Worm (Caenorhabditis elegans) whole organism, young adult: ENCODE results near the gene F41H10.4.
A peak's percentile ranks its signal among the peaks of the same experiment; 100 is the strongest.
"Not testable (repeated sequence)": the region's sequence is repeated elsewhere in the genome, so short reads cannot be mapped to it uniquely, and the experiment has no call there.

Source experiments
- B0261.1 ChIP-seq: sonication (generic microtip); optimal IDR thresholded peaks from 2 replicates; lab custom pipeline; 2016; ENCODE audit warnings: mild to moderate bottlenecking, missing genetic modification characterization, moderate library complexity, missing compliant biosample characterization
- C06A6.2 ChIP-seq: fragments of 200-800 bp; sonication (Bioruptor generic); conservative IDR thresholded peaks from 2 replicates; pipeline ENCODE4 v1.3.6; 2022; ENCODE audit warnings: missing genetic modification characterization, missing compliant biosample characterization
- D2030.7 ChIP-seq: fragments of 200-800 bp; sonication (Bioruptor generic); IDR thresholded peaks from 2 replicates; pipeline ENCODE4 v1.3.6; 2022; ENCODE audit warnings: missing genetic modification reagents, missing genetic modification characterization, missing compliant biosample characterization
- F10E7.11 ChIP-seq: sonication (generic microtip); optimal IDR thresholded peaks from 2 replicates; lab custom pipeline; 2017; ENCODE audit warnings: mild to moderate bottlenecking, missing genetic modification characterization, moderate library complexity, missing compliant biosample characterization
- F23B12.7 ChIP-seq: sonication (generic microtip); optimal IDR thresholded peaks from 2 replicates; lab custom pipeline; 2017; ENCODE audit warnings: missing genetic modification characterization, mild to moderate bottlenecking, missing compliant biosample characterization, antibody characterized with exemption, moderate library complexity; ENCODE audit not compliant: insufficient read depth
- F33H1.4 ChIP-seq: fragments of 200-800 bp; sonication (Bioruptor generic); IDR thresholded peaks from 2 replicates; pipeline ENCODE4 v1.3.6; 2022; ENCODE audit warnings: missing genetic modification reagents, missing genetic modification characterization, missing compliant biosample characterization
- F49E8.2 ChIP-seq: sonication (generic microtip); optimal IDR thresholded peaks from 3 replicates; lab custom pipeline; 2017; ENCODE audit warnings: missing genetic modification characterization, mild to moderate bottlenecking, missing compliant biosample characterization, antibody characterized with exemption, moderate library complexity; ENCODE audit not compliant: insufficient read depth
- F52B5.7 ChIP-seq: sonication (generic microtip); optimal IDR thresholded peaks from 2 replicates; lab custom pipeline; 2016; ENCODE audit warnings: mild to moderate bottlenecking, missing genetic modification characterization, missing compliant biosample characterization
- K11D2.4 ChIP-seq: fragments of 200-800 bp; sonication (Bioruptor generic); IDR thresholded peaks from 2 replicates; pipeline ENCODE4 v1.3.6; 2022; ENCODE audit warnings: missing genetic modification reagents, missing genetic modification characterization, missing compliant biosample characterization
- T26A5.8 ChIP-seq: sonication (generic microtip); optimal IDR thresholded peaks from 2 replicates; lab custom pipeline; 2016; ENCODE audit warnings: missing genetic modification characterization, missing compliant biosample characterization
- Y67H2A.10 ChIP-seq: fragments of 200-800 bp; sonication (Bioruptor generic); conservative IDR thresholded peaks from 2 replicates; pipeline ENCODE4 v1.3.6; 2022; ENCODE audit warnings: missing genetic modification reagents, missing genetic modification characterization, missing compliant biosample characterization
- atf-7 ChIP-seq: sonication (generic microtip); optimal IDR thresholded peaks from 2 replicates; lab custom pipeline; 2017; ENCODE audit warnings: mild to moderate bottlenecking, missing genetic modification characterization, missing compliant biosample characterization
- athp-1 ChIP-seq: sonication (generic microtip); optimal IDR thresholded peaks from 2 replicates; lab custom pipeline; 2017; ENCODE audit warnings: mild to moderate bottlenecking, missing genetic modification characterization, missing compliant biosample characterization
- attf-3 ChIP-seq: fragments of 200-800 bp; sonication (Bioruptor generic); conservative IDR thresholded peaks from 2 replicates; pipeline ENCODE4 v1.3.6; 2022; ENCODE audit warnings: missing genetic modification reagents, missing genetic modification characterization, missing compliant biosample characterization
- attf-5 ChIP-seq: fragments of 200-800 bp; sonication (Bioruptor generic); optimal IDR thresholded peaks from 2 replicates; lab custom pipeline; 2018; ENCODE audit warnings: mild to moderate bottlenecking, missing genetic modification characterization, missing compliant biosample characterization
- cebp-2 ChIP-seq: fragments of 200-800 bp; sonication (Bioruptor generic); IDR thresholded peaks from 2 replicates; pipeline ENCODE4 v1.3.6; 2022; ENCODE audit warnings: missing genetic modification characterization, missing compliant biosample characterization
- die-1 ChIP-seq: sonication (generic microtip); optimal IDR thresholded peaks from 2 replicates; lab custom pipeline; 2016; ENCODE audit warnings: missing genotype, mild to moderate bottlenecking, missing genetic modification characterization, missing compliant biosample characterization
- efl-1 ChIP-seq: fragments of 150-350 bp; optimal IDR thresholded peaks from 2 replicates; lab custom pipeline; 2014; ENCODE audit warnings: missing biosample characterization, missing genetic modification reagents, missing genetic modification characterization
- ekl-4 ChIP-seq: fragments of 200-800 bp; sonication (Bioruptor generic); IDR thresholded peaks from 2 replicates; pipeline ENCODE4 v1.3.6; 2022; ENCODE audit warnings: missing genetic modification reagents, missing genetic modification characterization, missing compliant biosample characterization
- gei-17 ChIP-seq: fragments of 200-800 bp; sonication (Bioruptor generic); optimal IDR thresholded peaks from 2 replicates; lab custom pipeline; 2018; ENCODE audit warnings: mild to moderate bottlenecking, missing genetic modification characterization, missing compliant biosample characterization
- hmg-1.2 ChIP-seq: fragments of 200-800 bp; sonication (Bioruptor generic); IDR thresholded peaks from 2 replicates; pipeline ENCODE4 v1.3.6; 2022; ENCODE audit warnings: missing genetic modification reagents, missing genetic modification characterization, missing compliant biosample characterization
- hmg-20 ChIP-seq: fragments of 200-800 bp; sonication (Bioruptor generic); IDR thresholded peaks from 2 replicates; pipeline ENCODE4 v1.3.6; 2022; ENCODE audit warnings: missing genetic modification reagents, missing genetic modification characterization, missing compliant biosample characterization
- lin-26 ChIP-seq: fragments of 200-800 bp; sonication (Bioruptor generic); IDR thresholded peaks from 2 replicates; pipeline ENCODE4 v1.3.6; 2022; ENCODE audit warnings: missing genetic modification reagents, missing genetic modification characterization, missing compliant biosample characterization
- lin-40 ChIP-seq: sonication (generic microtip); optimal IDR thresholded peaks from 2 replicates; lab custom pipeline; 2016; ENCODE audit warnings: missing genetic modification characterization, mild to moderate bottlenecking, missing compliant biosample characterization, missing genotype, missing genetic modification reagents
- lsy-27 ChIP-seq: sonication (generic microtip); optimal IDR thresholded peaks from 2 replicates; lab custom pipeline; 2017; ENCODE audit warnings: missing genetic modification characterization, mild to moderate bottlenecking, missing compliant biosample characterization, antibody characterized with exemption, missing genotype, borderline replicate concordance; ENCODE audit not compliant: insufficient read depth
- madf-10 ChIP-seq: sonication (generic microtip); optimal IDR thresholded peaks from 2 replicates; lab custom pipeline; 2016; ENCODE audit warnings: mild to moderate bottlenecking, missing genetic modification characterization, missing compliant biosample characterization
- madf-6 ChIP-seq: fragments of 200-800 bp; sonication (Bioruptor generic); IDR thresholded peaks from 2 replicates; pipeline ENCODE4 v1.3.6; 2022; ENCODE audit warnings: missing genetic modification reagents, missing genetic modification characterization, missing compliant biosample characterization
- madf-8 ChIP-seq: fragments of 200-800 bp; sonication (Bioruptor generic); conservative IDR thresholded peaks from 2 replicates; pipeline ENCODE4 v1.3.6; 2022; ENCODE audit warnings: missing genetic modification reagents, missing genetic modification characterization, missing compliant biosample characterization
- mel-28 ChIP-seq: sonication (generic microtip); optimal IDR thresholded peaks from 2 replicates; lab custom pipeline; 2016; ENCODE audit warnings: borderline replicate concordance, mild to moderate bottlenecking, missing genetic modification characterization, missing compliant biosample characterization
- nfya-1 ChIP-seq: sonication (generic microtip); optimal IDR thresholded peaks from 2 replicates; lab custom pipeline; 2017; ENCODE audit warnings: antibody characterized with exemption, missing compliant biosample characterization, missing genetic modification characterization, borderline replicate concordance; ENCODE audit not compliant: insufficient read depth
- nfya-2 ChIP-seq: fragments of 200-800 bp; sonication (Bioruptor generic); IDR thresholded peaks from 2 replicates; pipeline ENCODE4 v1.3.6; 2022; ENCODE audit warnings: missing genetic modification reagents, missing genetic modification characterization, missing compliant biosample characterization
- nhr-80 ChIP-seq: sonication (generic microtip); optimal IDR thresholded peaks from 2 replicates; lab custom pipeline; 2016; ENCODE audit warnings: missing genetic modification characterization, missing compliant biosample characterization
- rec-8 ChIP-seq, 2 experiments: sonication (generic microtip); optimal IDR thresholded peaks; 2 replicates each; lab custom pipeline; 2016; ENCODE audit warnings: mild to moderate bottlenecking in 2 of 2, missing genetic modification characterization in 2 of 2, missing genetic modification reagents in 2 of 2, missing genotype in 2 of 2, missing biosample characterization in 1 of 2, missing compliant biosample characterization in 1 of 2, moderate library complexity in 1 of 2
- repo-1 ChIP-seq: sonication (generic microtip); optimal IDR thresholded peaks from 2 replicates; lab custom pipeline; 2017; ENCODE audit warnings: mild to moderate bottlenecking, missing genetic modification characterization, missing compliant biosample characterization
- rpc-1 ChIP-seq, 2 experiments: fragments of 150-350 bp in 1 of 2; sonication (generic microtip) in 1 of 2; optimal IDR thresholded peaks; 2 replicates each; lab custom pipeline; 2014 to 2018; ENCODE audit warnings: missing biosample characterization in 1 of 2, missing genetic modification characterization in 1 of 2, missing genetic modification reagents in 1 of 2, missing genotype in 1 of 2
- sea-2 ChIP-seq: fragments of 200-800 bp; sonication (Bioruptor generic); IDR thresholded peaks from 2 replicates; pipeline ENCODE4 v1.3.6; 2022; ENCODE audit warnings: missing genetic modification characterization, missing compliant biosample characterization
- snpc-1.3 ChIP-seq: sonication (generic microtip); optimal IDR thresholded peaks from 2 replicates; lab custom pipeline; 2017; ENCODE audit warnings: missing genetic modification characterization, mild to moderate bottlenecking, missing compliant biosample characterization, antibody characterized with exemption, moderate library complexity, missing genotype, missing genetic modification reagents; ENCODE audit not compliant: insufficient read depth
- sptf-2 ChIP-seq: fragments of 200-800 bp; sonication (Bioruptor generic); optimal IDR thresholded peaks from 2 replicates; lab custom pipeline; 2018; ENCODE audit warnings: mild to moderate bottlenecking, missing genetic modification characterization, missing compliant biosample characterization
- tbx-9 ChIP-seq: sonication (generic microtip); optimal IDR thresholded peaks from 2 replicates; lab custom pipeline; 2016; ENCODE audit warnings: borderline replicate concordance, missing genetic modification characterization, inconsistent platforms, missing compliant biosample characterization
- tlf-1 ChIP-seq: fragments of 200-800 bp; sonication (Bioruptor generic); optimal IDR thresholded peaks from 2 replicates; lab custom pipeline; 2018; ENCODE audit warnings: mild to moderate bottlenecking, missing genetic modification characterization, missing compliant biosample characterization
- unc-62 ChIP-seq: fragments of 150-350 bp; optimal IDR thresholded peaks from 2 replicates; lab custom pipeline; 2014; ENCODE audit warnings: missing biosample characterization, missing genetic modification reagents, missing genetic modification characterization
- ztf-22 ChIP-seq: fragments of 200-800 bp; sonication (Bioruptor generic); optimal IDR thresholded peaks from 2 replicates; lab custom pipeline; 2018; ENCODE audit warnings: mild to moderate bottlenecking, missing genetic modification characterization, moderate library complexity, missing compliant biosample characterization
- ztf-6 ChIP-seq: fragments of 200-800 bp; sonication (Bioruptor generic); IDR thresholded peaks from 2 replicates; pipeline ENCODE4 v1.3.6; 2022; ENCODE audit warnings: missing genetic modification reagents, missing genetic modification characterization, missing compliant biosample characterization

The F41H10.4 gene

ce11 chrIV:5364135-5364609 lies at the start of gene F41H10.4, which contains the start of gene hda-6 (continued):
- TF ChIP-seq tlf-1 (GFP tag; lab: Kevin White, UChicago): peak; percentile 15
- TF ChIP-seq snpc-1.3: peak; percentile 47
- peak; percentile 20 for TF ChIP-seq nhr-80
- TF ChIP-seq, all 124 proteins: peak for 35

- not testable (repeated sequence) for TF ChIP-seq rpc-1 (optimal IDR thresholded peaks at IDR 0.05; lab: Kevin White, UChicago); rpc-1 (tag; optimal IDR thresholded peaks at IDR 0.05; lab: Kevin White, UChicago); ekl-4 (GFP tag; lab: Robert Waterston, UW); sea-2 (GFP tag; lab: Robert Waterston, UW)
Observed at ce11 chrIV:5316223-5316622, 48.1 kb upstream of the F41H10.4 start, which contains the start of gene msp-65. TSS of gene msp-65 (plus strand) at chrIV:5316523.

ce11 chrIV:5317106-5317505 lies 47.3 kb upstream of the F41H10.4 start:
- no peak for TF ChIP-seq die-1 (tag; lab: Kevin White, UChicago)
- no peak for TF ChIP-seq nfya-1 (tag; lab: Kevin White, UChicago)
- TF ChIP-seq lin-26: no peak
- TF ChIP-seq hmg-1.2 (GFP tag; lab: Robert Waterston, UW): peak; percentile 88
- no peak for TF ChIP-seq nfya-2
- no peak for TF ChIP-seq Y67H2A.10 (GFP tag; lab: Robert Waterston, UW)
- peak; percentile 63 for TF ChIP-seq ekl-4 (GFP tag; lab: Robert Waterston, UW)
- no peak for TF ChIP-seq madf-10 (tag; lab: Kevin White, UChicago)
- no peak for TF ChIP-seq unc-62 (GFP tag; lab: Kevin White, UChicago)
- TF ChIP-seq sptf-2 (GFP tag; lab: Kevin White, UChicago): no peak
- no peak for TF ChIP-seq F52B5.7 (tag; lab: Kevin White, UChicago)
- no peak for TF ChIP-seq tbx-9 (tag; lab: Kevin White, UChicago)
- no peak for TF ChIP-seq lin-40 (tag; lab: Kevin White, UChicago)
- TF ChIP-seq madf-6 (GFP tag; lab: Robert Waterston, UW): no peak
- no peak for TF ChIP-seq attf-5 (GFP tag; lab: Kevin White, UChicago)
- TF ChIP-seq cebp-2 (GFP tag; lab: Robert Waterston, UW): no peak
- no peak for TF ChIP-seq repo-1 (tag; lab: Kevin White, UChicago)
- no peak for TF ChIP-seq ztf-6 (GFP tag; lab: Robert Waterston, UW)
- 0 out of 2 replicates have a peak, but pooled peaks have one; percentile 23 for TF ChIP-seq madf-8 (GFP tag; lab: Robert Waterston, UW)
- no peak for TF ChIP-seq T26A5.8 (tag; lab: Kevin White, UChicago)
- no peak for TF ChIP-seq atf-7 (tag; lab: Kevin White, UChicago)
- peak; percentile 94 for TF ChIP-seq D2030.7 (GFP tag; lab: Robert Waterston, UW)
- no peak for TF ChIP-seq F23B12.7 (tag; lab: Kevin White, UChicago)
- no peak for TF ChIP-seq K11D2.4
- TF ChIP-seq athp-1 (tag; lab: Kevin White, UChicago): no peak
- peak; percentile 28; the same call in 1 of the 2 replicates for TF ChIP-seq hmg-20 (GFP tag; lab: Robert Waterston, UW)
- no peak for TF ChIP-seq mel-28
- TF ChIP-seq C06A6.2: no peak
- TF ChIP-seq rec-8 (tag; optimal IDR thresholded peaks at IDR 0.05; lab: Kevin White, UChicago): no peak
- TF ChIP-seq efl-1 (GFP tag; lab: Kevin White, UChicago): no peak
- TF ChIP-seq F49E8.2: peak; percentile 45
- no peak for TF ChIP-seq ztf-22 (GFP tag; lab: Kevin White, UChicago)
- TF ChIP-seq F33H1.4 (GFP tag; lab: Robert Waterston, UW): no peak; the same call in 1 of the 2 replicates
- TF ChIP-seq gei-17 (GFP tag; lab: Kevin White, UChicago): no peak
- TF ChIP-seq lsy-27 (tag; lab: Kevin White, UChicago): no peak
- peak; percentile 4 for TF ChIP-seq B0261.1 (tag; lab: Kevin White, UChicago)
- TF ChIP-seq F10E7.11: no peak
- no peak for TF ChIP-seq attf-3
